Fruit fly (Drosophila melanogaster) whole organism, embryonic: ENCODE data around the gene Mon1.
A peak's percentile ranks its signal among the peaks of the same experiment; 100 is the strongest.

Source experiments
- Atf-2 ChIP-seq: fragments of 200-800 bp; sonication (Bioruptor generic); optimal IDR thresholded peaks from 2 replicates; lab custom pipeline; 2016; ENCODE audit warnings: missing biosample characterization, missing genetic modification characterization
- Bdp1 ChIP-seq: fragments of 200-800 bp; sonication (Bioruptor generic); optimal IDR thresholded peaks from 3 replicates; lab custom pipeline; 2016; ENCODE audit warnings: missing biosample characterization, missing genetic modification characterization
- BtbVII ChIP-seq: fragments of 200-800 bp; sonication (Bioruptor generic); optimal IDR thresholded peaks from 3 replicates; lab custom pipeline; 2017; ENCODE audit warnings: missing biosample characterization, mild to moderate bottlenecking, missing genetic modification characterization
- CG1024 ChIP-seq: fragments of 200-800 bp; sonication (Bioruptor generic); IDR thresholded peaks from 2 replicates; pipeline ENCODE4 v1.3.6; 2022; ENCODE audit warnings: missing biosample characterization, missing genetic modification characterization
- CG10462 ChIP-seq: fragments of 200-800 bp; sonication (Bioruptor generic); optimal IDR thresholded peaks from 2 replicates; lab custom pipeline; 2016; ENCODE audit warnings: missing biosample characterization, missing genetic modification characterization
- CG11085 ChIP-seq: fragments of 200-800 bp; sonication (Bioruptor generic); IDR thresholded peaks from 2 replicates; pipeline ENCODE4 v1.3.6; 2022; ENCODE audit warnings: missing biosample characterization, missing genetic modification characterization
- CG11560 ChIP-seq: fragments of 200-800 bp; sonication (Bioruptor generic); IDR thresholded peaks from 3 replicates; pipeline ENCODE4 v1.3.6; 2022; ENCODE audit warnings: missing biosample characterization, missing genetic modification characterization
- CG12299 ChIP-seq: fragments of 200-800 bp; sonication (Bioruptor generic); optimal IDR thresholded peaks from 2 replicates; lab custom pipeline; 2018; ENCODE audit warnings: missing biosample characterization, mild to moderate bottlenecking, missing genetic modification characterization
- CG13624 ChIP-seq: fragments of 200-800 bp; sonication (Bioruptor generic); optimal IDR thresholded peaks from 2 replicates; lab custom pipeline; 2016; ENCODE audit warnings: missing biosample characterization, missing genetic modification characterization
- CG14710 ChIP-seq: fragments of 200-800 bp; sonication (Bioruptor generic); optimal IDR thresholded peaks from 3 replicates; lab custom pipeline; 2019; ENCODE audit warnings: missing biosample characterization, mild to moderate bottlenecking, missing genetic modification characterization, moderate library complexity
- CG17328 ChIP-seq: fragments of 200-800 bp; sonication (Bioruptor generic); IDR thresholded peaks from 2 replicates; pipeline ENCODE4 v1.3.6; 2022; ENCODE audit warnings: missing biosample characterization, missing genetic modification characterization
- CG18262 ChIP-seq: fragments of 200-800 bp; optimal IDR thresholded peaks from 3 replicates; lab custom pipeline; 2019; ENCODE audit warnings: missing biosample characterization, mild to moderate bottlenecking, missing genetic modification characterization, moderate library complexity
- CG18619 ChIP-seq: fragments of 200-800 bp; sonication (Bioruptor generic); optimal IDR thresholded peaks from 3 replicates; lab custom pipeline; 2017; ENCODE audit warnings: missing biosample characterization, mild to moderate bottlenecking, missing genetic modification characterization
- CG2678 ChIP-seq: fragments of 200-800 bp; sonication (Bioruptor generic); optimal IDR thresholded peaks from 3 replicates; lab custom pipeline; 2019; ENCODE audit warnings: missing biosample characterization, mild to moderate bottlenecking, missing genetic modification characterization, moderate library complexity
- CG2712 ChIP-seq: fragments of 200-800 bp; optimal IDR thresholded peaks from 3 replicates; lab custom pipeline; 2019; ENCODE audit warnings: missing biosample characterization, mild to moderate bottlenecking, missing genetic modification characterization, moderate library complexity
- CG3065 ChIP-seq: fragments of 200-800 bp; sonication (Bioruptor generic); optimal IDR thresholded peaks from 2 replicates; lab custom pipeline; 2016; ENCODE audit warnings: missing biosample characterization, missing genetic modification characterization
- CG4404 ChIP-seq: fragments of 200-800 bp; sonication (Bioruptor generic); IDR thresholded peaks from 2 replicates; pipeline ENCODE4 v1.3.6; 2022; ENCODE audit warnings: missing biosample characterization, missing genetic modification characterization
- CG5953 ChIP-seq: fragments of 200-800 bp; sonication (Bioruptor generic); IDR thresholded peaks from 2 replicates; pipeline ENCODE4 v1.3.6; 2022; ENCODE audit warnings: missing biosample characterization, missing genetic modification characterization
- CG7271 ChIP-seq: fragments of 200-800 bp; sonication (Bioruptor generic); optimal IDR thresholded peaks from 2 replicates; lab custom pipeline; 2018; ENCODE audit warnings: missing biosample characterization, mild to moderate bottlenecking, missing genetic modification characterization, moderate library complexity
- CG8924 ChIP-seq: fragments of 200-800 bp; optimal IDR thresholded peaks from 3 replicates; lab custom pipeline; 2019; ENCODE audit warnings: missing biosample characterization, mild to moderate bottlenecking, missing genetic modification characterization, moderate library complexity
- CG8944 ChIP-seq: fragments of 200-800 bp; sonication (Bioruptor generic); optimal IDR thresholded peaks from 3 replicates; lab custom pipeline; 2016; ENCODE audit warnings: missing biosample characterization, missing genetic modification characterization
- CG9932 ChIP-seq: fragments of 200-800 bp; sonication (Bioruptor generic); IDR thresholded peaks from 2 replicates; pipeline ENCODE4 v1.3.6; 2022; ENCODE audit warnings: missing biosample characterization, missing genetic modification characterization
- CkIIα-i1 ChIP-seq: fragments of 200-800 bp; sonication (Bioruptor generic); IDR thresholded peaks from 2 replicates; pipeline ENCODE4 v1.3.6; 2022; ENCODE audit warnings: missing biosample characterization, missing genetic modification characterization
- Dip3 ChIP-seq: fragments of 200-800 bp; sonication (Bioruptor generic); optimal IDR thresholded peaks from 3 replicates; lab custom pipeline; 2016; ENCODE audit warnings: missing biosample characterization, missing genetic modification characterization
- H15 ChIP-seq: fragments of 200-800 bp; sonication (Bioruptor generic); IDR thresholded peaks from 3 replicates; pipeline ENCODE4 v1.3.6; 2022; ENCODE audit warnings: missing biosample characterization, missing genetic modification characterization
- HHEX ChIP-seq: fragments of 200-800 bp; sonication (Bioruptor generic); optimal IDR thresholded peaks from 3 replicates; lab custom pipeline; 2017; ENCODE audit warnings: missing biosample characterization, mild to moderate bottlenecking, missing genetic modification characterization, missing genetic modification reagents
- Hey ChIP-seq: fragments of 200-800 bp; sonication (Bioruptor generic); optimal IDR thresholded peaks from 3 replicates; lab custom pipeline; 2018; ENCODE audit warnings: missing biosample characterization, mild to moderate bottlenecking, missing genetic modification characterization
- Hr3 ChIP-seq: fragments of 200-800 bp; sonication (Bioruptor generic); optimal IDR thresholded peaks from 3 replicates; lab custom pipeline; 2016; ENCODE audit warnings: missing biosample characterization, missing genetic modification characterization
- Hsf ChIP-seq: fragments of 200-800 bp; sonication (Bioruptor generic); optimal IDR thresholded peaks from 3 replicates; lab custom pipeline; 2016; ENCODE audit warnings: missing biosample characterization, missing genetic modification characterization
- Jarid2 ChIP-seq: fragments of 200-800 bp; sonication (Bioruptor generic); optimal IDR thresholded peaks from 3 replicates; lab custom pipeline; 2017; ENCODE audit warnings: mild to moderate bottlenecking, missing biosample characterization, missing genetic modification reagents, missing genetic modification characterization
- Lhr ChIP-seq: fragments of 200-800 bp; sonication (Bioruptor generic); optimal IDR thresholded peaks from 3 replicates; lab custom pipeline; 2017; ENCODE audit warnings: mild to moderate bottlenecking, missing biosample characterization, missing genetic modification reagents, missing genetic modification characterization
- Lpt ChIP-seq: fragments of >200 bp; optimal IDR thresholded peaks from 2 replicates; lab custom pipeline; 2018; ENCODE audit warnings: missing biosample characterization, missing genetic modification characterization
- Meics ChIP-seq: fragments of 200-800 bp; sonication (Bioruptor generic); optimal IDR thresholded peaks from 2 replicates; lab custom pipeline; 2017; ENCODE audit warnings: missing biosample characterization, mild to moderate bottlenecking, missing genetic modification characterization
- Nf-YA ChIP-seq: fragments of 200-800 bp; sonication (Bioruptor generic); IDR thresholded peaks from 2 replicates; pipeline ENCODE4 v1.3.6; 2022; ENCODE audit warnings: missing biosample characterization, missing genetic modification characterization
- Tbp ChIP-seq: fragments of >200 bp; optimal IDR thresholded peaks from 2 replicates; lab custom pipeline; 2018; ENCODE audit warnings: missing biosample characterization, missing genetic modification characterization
- ato ChIP-seq: fragments of 200-800 bp; sonication (Bioruptor generic); IDR thresholded peaks from 2 replicates; pipeline ENCODE4 v1.3.6; 2022; ENCODE audit warnings: missing biosample characterization, missing genetic modification characterization; ENCODE audit not compliant: partially characterized antibody
- bab2 ChIP-seq: fragments of 200-800 bp; sonication (Bioruptor generic); optimal IDR thresholded peaks from 2 replicates; lab custom pipeline; 2016; ENCODE audit warnings: missing biosample characterization, missing genetic modification characterization
- br ChIP-seq: fragments of >200 bp; optimal IDR thresholded peaks from 2 replicates; lab custom pipeline; 2017
- btn ChIP-seq: fragments of 200-800 bp; sonication (Bioruptor generic); optimal IDR thresholded peaks from 2 replicates; lab custom pipeline; 2016; ENCODE audit warnings: missing biosample characterization, missing genetic modification characterization
- cato ChIP-seq: fragments of 200-800 bp; sonication (Bioruptor generic); optimal IDR thresholded peaks from 2 replicates; lab custom pipeline; 2016; ENCODE audit warnings: missing biosample characterization, missing genetic modification characterization, borderline replicate concordance
- ewg ChIP-seq: fragments of 200-800 bp; sonication (Bioruptor generic); optimal IDR thresholded peaks from 3 replicates; lab custom pipeline; 2017; ENCODE audit warnings: mild to moderate bottlenecking, missing biosample characterization, missing genetic modification reagents, missing genetic modification characterization
- fd102C ChIP-seq: fragments of 200-800 bp; sonication (Bioruptor generic); optimal IDR thresholded peaks from 2 replicates; lab custom pipeline; 2018; ENCODE audit warnings: missing biosample characterization, mild to moderate bottlenecking, missing genetic modification characterization, moderate library complexity
- gce ChIP-seq: fragments of 200-800 bp; sonication (Bioruptor generic); IDR thresholded peaks from 3 replicates; pipeline ENCODE4 v1.3.6; 2022; ENCODE audit warnings: missing biosample characterization, missing genetic modification characterization
- gsb-n ChIP-seq: fragments of 200-800 bp; sonication (Bioruptor generic); optimal IDR thresholded peaks from 3 replicates; lab custom pipeline; 2018; ENCODE audit warnings: missing biosample characterization, mild to moderate bottlenecking, missing genetic modification characterization
- inv ChIP-seq: fragments of 200-800 bp; sonication (Bioruptor generic); IDR thresholded peaks from 2 replicates; pipeline ENCODE4 v1.3.6; 2022; ENCODE audit warnings: missing biosample characterization, missing genetic modification characterization; ENCODE audit not compliant: partially characterized antibody
- mam ChIP-seq: fragments of 200-800 bp; sonication (Bioruptor generic); optimal IDR thresholded peaks from 3 replicates; lab custom pipeline; 2016; ENCODE audit warnings: missing biosample characterization, missing genetic modification characterization
- onecut ChIP-seq: fragments of 200-800 bp; sonication (Bioruptor generic); IDR thresholded peaks from 2 replicates; pipeline ENCODE4 v1.3.6; 2022; ENCODE audit warnings: missing biosample characterization, missing genetic modification characterization
- p53 ChIP-seq: fragments of 200-800 bp; sonication (Bioruptor generic); optimal IDR thresholded peaks from 2 replicates; lab custom pipeline; 2016; ENCODE audit warnings: missing biosample characterization, missing genetic modification characterization
- rib ChIP-seq: fragments of 200-800 bp; sonication (Bioruptor generic); IDR thresholded peaks from 2 replicates; pipeline ENCODE4 v1.3.6; 2022; ENCODE audit warnings: missing biosample characterization, missing genetic modification characterization
- tgo ChIP-seq: fragments of 200-800 bp; sonication (Bioruptor generic); IDR thresholded peaks from 3 replicates; pipeline ENCODE4 v1.3.6; 2022; ENCODE audit warnings: missing biosample characterization, missing genetic modification characterization
- twi ChIP-seq: fragments of 200-800 bp; optimal IDR thresholded peaks from 2 replicates; lab custom pipeline; 2019; ENCODE audit warnings: missing biosample characterization, mild to moderate bottlenecking, missing genetic modification characterization, moderate library complexity
- tx ChIP-seq: fragments of 200-800 bp; sonication (Bioruptor generic); optimal IDR thresholded peaks from 2 replicates; lab custom pipeline; 2016; ENCODE audit warnings: missing biosample characterization, missing genetic modification characterization
- wek ChIP-seq: fragments of 200-800 bp; sonication (Bioruptor generic); optimal IDR thresholded peaks from 3 replicates; lab custom pipeline; 2018; ENCODE audit warnings: missing biosample characterization, mild to moderate bottlenecking, missing genetic modification characterization, moderate library complexity
- zf30C ChIP-seq: fragments of 200-800 bp; sonication (Bioruptor generic); optimal IDR thresholded peaks from 3 replicates; lab custom pipeline; 2018; ENCODE audit warnings: missing biosample characterization, mild to moderate bottlenecking, missing genetic modification characterization

The Mon1 gene

dm6 chr2L:4883023-4883392 is 32.6 kb downstream of the Mon1 start, which contains the start of the genes Cf2 and CG3008 (continued):
- TF ChIP-seq tgo (GFP tag; lab: Robert Waterston, UW) (no peak), CG7271 (tag; lab: Kevin White, UChicago) (no peak), CG11560 (tag; lab: Robert Waterston, UW) (no peak), Dip3 (GFP tag; lab: Kevin White, UChicago) (no peak), Meics (GFP tag; lab: Kevin White, UChicago) (no peak), BtbVII (GFP tag; lab: Kevin White, UChicago) (no peak), inv (GFP tag; lab: Robert Waterston, UW) (peak; percentile 76), CG17328 (GFP tag; lab: Robert Waterston, UW) (no peak), gce (GFP tag; lab: Robert Waterston, UW) (no peak), CG18262 (tag; lab: Kevin White, UChicago) (peak; percentile 12), bab2 (GFP tag; lab: Kevin White, UChicago) (no peak), CG2712 (tag; lab: Kevin White, UChicago) (peak; percentile 33), CG11085 (GFP tag; lab: Robert Waterston, UW) (no peak), zf30C (GFP tag; lab: Kevin White, UChicago) (no peak), Hey (tag; lab: Kevin White, UChicago) (no peak), Bdp1 (no peak), Nf-YA (GFP tag; lab: Robert Waterston, UW) (no peak), CG5953 (GFP tag; lab: Robert Waterston, UW) (no peak), CG4404 (GFP tag; lab: Robert Waterston, UW) (no peak), CG1024 (GFP tag; lab: Robert Waterston, UW) (no peak), Lhr (GFP tag; lab: Kevin White, UChicago) (peak; percentile 14), CG10462 (GFP tag; lab: Kevin White, UChicago) (no peak), gsb-n (tag; lab: Kevin White, UChicago) (no peak), rib (GFP tag; lab: Robert Waterston, UW) (no peak), fd102C (no peak), twi (tag; lab: Kevin White, UChicago) (no peak), CG8924 (tag; lab: Kevin White, UChicago) (peak; percentile 64), ato (peak; percentile 60), p53 (GFP tag; lab: Kevin White, UChicago) (no peak), mam (no peak), CG13624 (no peak), CG8944 (GFP tag; lab: Kevin White, UChicago) (no peak), onecut (GFP tag; lab: Robert Waterston, UW) (no peak), Hsf (GFP tag; lab: Kevin White, UChicago) (no peak), cato (no peak), wek (GFP tag; lab: Kevin White, UChicago) (no peak), CG2678 (tag; lab: Kevin White, UChicago) (no peak), tx (GFP tag; lab: Kevin White, UChicago) (no peak), Atf-2 (no peak), CG3065 (GFP tag; lab: Kevin White, UChicago) (no peak), CkIIα-i1 (no peak), CG12299 (tag; lab: Kevin White, UChicago) (no peak), ewg (GFP tag; lab: Kevin White, UChicago) (no peak), H15 (GFP tag; lab: Robert Waterston, UW) (no peak), Jarid2 (GFP tag; lab: Kevin White, UChicago) (no peak), btn (GFP tag; lab: Kevin White, UChicago) (no peak), Lpt (GFP tag; lab: Kevin White, UChicago) (no peak), br (lab: Kevin White, UChicago) (no peak), CG9932 (GFP tag; lab: Robert Waterston, UW) (no peak), CG18619 (GFP tag; lab: Kevin White, UChicago) (no peak), Hr3 (GFP tag; lab: Kevin White, UChicago) (no peak), HHEX (GFP tag; lab: Kevin White, UChicago) (no peak), CG14710 (tag; lab: Kevin White, UChicago) (peak; percentile 74), Tbp (no peak)
